Worm (Caenorhabditis elegans) whole organism, young adult: ENCODE data around the gene Y41D4A.3.

Source experiments
- C17E4.6 ChIP-seq: fragments of 200-800 bp; sonication (Bioruptor generic); IDR thresholded peaks from 2 replicates; pipeline ENCODE4 v1.3.6; 2022; ENCODE audit warnings: missing genetic modification reagents, missing genetic modification characterization, missing compliant biosample characterization
- D2030.7 ChIP-seq: fragments of 200-800 bp; sonication (Bioruptor generic); IDR thresholded peaks from 2 replicates; pipeline ENCODE4 v1.3.6; 2022; ENCODE audit warnings: missing genetic modification reagents, missing genetic modification characterization, missing compliant biosample characterization
- F10E7.11 ChIP-seq: sonication (generic microtip); optimal IDR thresholded peaks from 2 replicates; lab custom pipeline; 2017; ENCODE audit warnings: mild to moderate bottlenecking, missing genetic modification characterization, moderate library complexity, missing compliant biosample characterization
- F33H1.4 ChIP-seq: fragments of 200-800 bp; sonication (Bioruptor generic); IDR thresholded peaks from 2 replicates; pipeline ENCODE4 v1.3.6; 2022; ENCODE audit warnings: missing genetic modification reagents, missing genetic modification characterization, missing compliant biosample characterization
- F37B4.10 ChIP-seq: fragments of 200-800 bp; sonication (Bioruptor generic); IDR thresholded peaks from 2 replicates; pipeline ENCODE4 v1.3.6; 2022; ENCODE audit warnings: missing genetic modification characterization, missing compliant biosample characterization
- F52B5.7 ChIP-seq: sonication (generic microtip); optimal IDR thresholded peaks from 2 replicates; lab custom pipeline; 2016; ENCODE audit warnings: mild to moderate bottlenecking, missing genetic modification characterization, missing compliant biosample characterization
- K11D2.4 ChIP-seq: fragments of 200-800 bp; sonication (Bioruptor generic); IDR thresholded peaks from 2 replicates; pipeline ENCODE4 v1.3.6; 2022; ENCODE audit warnings: missing genetic modification reagents, missing genetic modification characterization, missing compliant biosample characterization
- Y95B8A.8 ChIP-seq: fragments of 200-800 bp; sonication (Bioruptor generic); IDR thresholded peaks from 2 replicates; pipeline ENCODE4 v1.3.6; 2022; ENCODE audit warnings: missing genetic modification reagents, missing genetic modification characterization, missing compliant biosample characterization
- attf-5 ChIP-seq: fragments of 200-800 bp; sonication (Bioruptor generic); optimal IDR thresholded peaks from 2 replicates; lab custom pipeline; 2018; ENCODE audit warnings: mild to moderate bottlenecking, missing genetic modification characterization, missing compliant biosample characterization
- bed-2 ChIP-seq: fragments of 200-800 bp; sonication (Bioruptor generic); IDR thresholded peaks from 2 replicates; pipeline ENCODE4 v1.3.6; 2022; ENCODE audit warnings: missing genetic modification reagents, missing genetic modification characterization, missing compliant biosample characterization
- ccch-3 ChIP-seq: fragments of 200-800 bp; sonication (Bioruptor generic); optimal IDR thresholded peaks from 2 replicates; lab custom pipeline; 2018; ENCODE audit warnings: mild to moderate bottlenecking, missing genetic modification characterization, missing compliant biosample characterization
- cebp-1 ChIP-seq, 2 experiments: fragments of 200-800 bp in 1 of 2; sonication (Bioruptor generic) in 1 of 2; sonication (generic microtip) in 1 of 2; IDR thresholded peaks in 1 of 2; optimal IDR thresholded peaks in 1 of 2; 2 replicates each; pipeline versions ENCODE4 v1.3.6 to Lab custom; 2017 to 2022; ENCODE audit warnings: missing compliant biosample characterization in 2 of 2, missing genetic modification characterization in 2 of 2, mild to moderate bottlenecking in 1 of 2, missing genetic modification reagents in 1 of 2, moderate library complexity in 1 of 2
- ceh-27 ChIP-seq: fragments of 200-800 bp; sonication (Bioruptor generic); optimal IDR thresholded peaks from 2 replicates; lab custom pipeline; 2018; ENCODE audit warnings: mild to moderate bottlenecking, missing genetic modification characterization, moderate library complexity, missing compliant biosample characterization
- ceh-40 ChIP-seq: fragments of 200-800 bp; sonication (Bioruptor generic); IDR thresholded peaks from 2 replicates; pipeline ENCODE4 v1.3.6; 2022; ENCODE audit warnings: missing genetic modification characterization, missing compliant biosample characterization
- ceh-79 ChIP-seq: sonication (generic microtip); optimal IDR thresholded peaks from 2 replicates; lab custom pipeline; 2017; ENCODE audit warnings: mild to moderate bottlenecking, missing genetic modification characterization, missing compliant biosample characterization
- die-1 ChIP-seq: sonication (generic microtip); optimal IDR thresholded peaks from 2 replicates; lab custom pipeline; 2016; ENCODE audit warnings: missing genotype, mild to moderate bottlenecking, missing genetic modification characterization, missing compliant biosample characterization
- efl-1 ChIP-seq: fragments of 150-350 bp; optimal IDR thresholded peaks from 2 replicates; lab custom pipeline; 2014; ENCODE audit warnings: missing biosample characterization, missing genetic modification reagents, missing genetic modification characterization
- egl-44 ChIP-seq: fragments of 200-800 bp; sonication (Bioruptor generic); IDR thresholded peaks from 2 replicates; pipeline ENCODE4 v1.3.6; 2022; ENCODE audit warnings: missing genetic modification reagents, missing genetic modification characterization, missing compliant biosample characterization
- egrh-3 ChIP-seq: fragments of 200-800 bp; sonication (Bioruptor generic); IDR thresholded peaks from 2 replicates; pipeline ENCODE4 v1.3.6; 2022; ENCODE audit warnings: missing genetic modification reagents, missing genetic modification characterization, missing compliant biosample characterization
- ekl-4 ChIP-seq: fragments of 200-800 bp; sonication (Bioruptor generic); IDR thresholded peaks from 2 replicates; pipeline ENCODE4 v1.3.6; 2022; ENCODE audit warnings: missing genetic modification reagents, missing genetic modification characterization, missing compliant biosample characterization
- fkh-3 ChIP-seq: sonication (generic microtip); optimal IDR thresholded peaks from 2 replicates; lab custom pipeline; 2016; ENCODE audit warnings: mild to moderate bottlenecking, missing genetic modification characterization, missing compliant biosample characterization
- gei-17 ChIP-seq: fragments of 200-800 bp; sonication (Bioruptor generic); optimal IDR thresholded peaks from 2 replicates; lab custom pipeline; 2018; ENCODE audit warnings: mild to moderate bottlenecking, missing genetic modification characterization, missing compliant biosample characterization
- hmg-1.2 ChIP-seq: fragments of 200-800 bp; sonication (Bioruptor generic); IDR thresholded peaks from 2 replicates; pipeline ENCODE4 v1.3.6; 2022; ENCODE audit warnings: missing genetic modification reagents, missing genetic modification characterization, missing compliant biosample characterization
- hmg-20 ChIP-seq: fragments of 200-800 bp; sonication (Bioruptor generic); IDR thresholded peaks from 2 replicates; pipeline ENCODE4 v1.3.6; 2022; ENCODE audit warnings: missing genetic modification reagents, missing genetic modification characterization, missing compliant biosample characterization
- hsf-1 ChIP-seq: fragments of 200-800 bp; sonication (Bioruptor generic); IDR thresholded peaks from 2 replicates; pipeline ENCODE4 v1.3.6; 2022; ENCODE audit warnings: missing genetic modification reagents, missing genetic modification characterization, missing compliant biosample characterization
- lag-1 ChIP-seq: fragments of 200-800 bp; sonication (Bioruptor generic); IDR thresholded peaks from 2 replicates; pipeline ENCODE4 v1.3.6; 2022; ENCODE audit warnings: missing genetic modification reagents, missing genetic modification characterization, missing compliant biosample characterization
- lin-35 ChIP-seq, 3 experiments: fragments of 150-350 bp in 2 of 3; sonication (generic microtip) in 1 of 3; optimal IDR thresholded peaks; 2 replicates each; lab custom pipeline; 2014 to 2018; ENCODE audit warnings: missing biosample characterization in 3 of 3, missing genetic modification characterization in 3 of 3, missing genetic modification reagents in 3 of 3
- lin-54 ChIP-seq: fragments of 200-800 bp; sonication (Bioruptor generic); optimal IDR thresholded peaks from 2 replicates; lab custom pipeline; 2018; ENCODE audit warnings: mild to moderate bottlenecking, missing genetic modification characterization, missing compliant biosample characterization
- lsl-1 ChIP-seq: fragments of 200-800 bp; sonication (Bioruptor generic); optimal IDR thresholded peaks from 2 replicates; lab custom pipeline; 2018; ENCODE audit warnings: mild to moderate bottlenecking, missing genetic modification characterization, moderate library complexity, missing compliant biosample characterization
- madf-6 ChIP-seq: fragments of 200-800 bp; sonication (Bioruptor generic); IDR thresholded peaks from 2 replicates; pipeline ENCODE4 v1.3.6; 2022; ENCODE audit warnings: missing genetic modification reagents, missing genetic modification characterization, missing compliant biosample characterization
- mes-4 ChIP-seq: sonication (generic microtip); optimal IDR thresholded peaks from 2 replicates; lab custom pipeline; 2016; ENCODE audit warnings: missing genotype, missing genetic modification characterization, missing compliant biosample characterization
- mxl-1 ChIP-seq: sonication (generic microtip); optimal IDR thresholded peaks from 2 replicates; lab custom pipeline; 2016; ENCODE audit warnings: missing genetic modification characterization, missing compliant biosample characterization
- nfyb-1 ChIP-seq: fragments of 200-800 bp; sonication (Bioruptor generic); IDR thresholded peaks from 2 replicates; pipeline ENCODE4 v1.3.6; 2022; ENCODE audit warnings: missing genetic modification reagents, missing genetic modification characterization, missing compliant biosample characterization
- nhr-179 ChIP-seq: sonication (generic microtip); optimal IDR thresholded peaks from 2 replicates; lab custom pipeline; 2016; ENCODE audit warnings: mild to moderate bottlenecking, missing genetic modification characterization, missing compliant biosample characterization
- rcor-1 ChIP-seq: fragments of 200-800 bp; sonication (Bioruptor generic); IDR thresholded peaks from 2 replicates; pipeline ENCODE4 v1.3.6; 2022; ENCODE audit warnings: missing genetic modification reagents, missing genetic modification characterization, missing compliant biosample characterization
- rpc-1 ChIP-seq, 2 experiments: fragments of 150-350 bp in 1 of 2; sonication (generic microtip) in 1 of 2; optimal IDR thresholded peaks; 2 replicates each; lab custom pipeline; 2014 to 2018; ENCODE audit warnings: missing biosample characterization in 1 of 2, missing genetic modification characterization in 1 of 2, missing genetic modification reagents in 1 of 2, missing genotype in 1 of 2
- sdz-38 ChIP-seq: sonication (generic microtip); optimal IDR thresholded peaks from 2 replicates; lab custom pipeline; 2016; ENCODE audit warnings: missing genotype, missing genetic modification characterization, missing compliant biosample characterization
- snpc-4 ChIP-seq, 5 experiments: fragments of 150-350 bp in 1 of 5; sonication (generic microtip) in 4 of 5; optimal IDR thresholded peaks; 2 replicates each; lab custom pipeline; 2014 to 2018; ENCODE audit warnings: missing genetic modification characterization in 5 of 5, missing biosample characterization in 3 of 5, antibody characterized with exemption in 2 of 5, mild to moderate bottlenecking in 2 of 5, missing compliant biosample characterization in 2 of 5, missing genotype in 2 of 5, moderate library complexity in 2 of 5, missing genetic modification reagents in 1 of 5
- tlf-1 ChIP-seq: fragments of 200-800 bp; sonication (Bioruptor generic); optimal IDR thresholded peaks from 2 replicates; lab custom pipeline; 2018; ENCODE audit warnings: mild to moderate bottlenecking, missing genetic modification characterization, missing compliant biosample characterization
- zfh-2 ChIP-seq: fragments of 200-800 bp; sonication (Bioruptor generic); conservative IDR thresholded peaks from 2 replicates; pipeline ENCODE4 v1.3.6; 2022; ENCODE audit warnings: missing genetic modification reagents, missing genetic modification characterization, missing compliant biosample characterization
- zim-3 ChIP-seq: sonication (generic microtip); optimal IDR thresholded peaks from 2 replicates; lab custom pipeline; 2017; ENCODE audit warnings: mild to moderate bottlenecking, missing genetic modification characterization, moderate library complexity, missing compliant biosample characterization
- ztf-25 ChIP-seq: fragments of 200-800 bp; sonication (Bioruptor generic); IDR thresholded peaks from 2 replicates; pipeline ENCODE4 v1.3.6; 2022; ENCODE audit warnings: missing genetic modification reagents, missing genetic modification characterization, missing compliant biosample characterization
- ztf-28 ChIP-seq: fragments of 200-800 bp; sonication (Bioruptor generic); IDR thresholded peaks from 2 replicates; pipeline ENCODE4 v1.3.6; 2022; ENCODE audit warnings: missing genetic modification reagents, missing genetic modification characterization, missing compliant biosample characterization
- ztf-3 ChIP-seq: fragments of 200-800 bp; sonication (Bioruptor generic); optimal IDR thresholded peaks from 2 replicates; lab custom pipeline; 2018; ENCODE audit warnings: mild to moderate bottlenecking, missing genetic modification characterization, missing compliant biosample characterization

The Y41D4A.3 gene

DNA sequence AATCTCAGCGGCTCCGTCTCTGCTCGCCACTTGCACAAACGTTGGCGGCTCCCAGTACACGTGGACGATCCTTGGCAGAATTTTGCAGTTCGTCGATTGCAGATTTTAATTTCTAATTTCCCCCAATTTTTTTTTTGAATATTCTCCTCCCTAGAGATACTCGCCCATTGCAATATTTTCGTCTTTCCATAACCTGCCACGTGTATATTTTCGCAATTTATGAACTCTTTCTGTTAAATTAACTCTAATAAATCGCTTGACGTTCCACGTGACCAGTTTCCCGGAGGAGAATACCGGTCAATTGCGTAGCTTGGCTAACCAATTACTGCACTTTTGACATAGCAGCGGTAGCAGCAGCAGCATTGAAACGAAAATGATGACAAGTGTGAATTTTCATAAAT, 45.2 kb upstream of the Y41D4A.3 start (continued):
- no peak for TF ChIP-seq zfh-2 (GFP tag; lab: Robert Waterston, UW)
- no peak for TF ChIP-seq F37B4.10 (GFP tag; lab: Robert Waterston, UW)
- TF ChIP-seq egl-44 (GFP tag; lab: Robert Waterston, UW), result 0 out of 2 replicates have a peak, but pooled peaks have one; percentile 9
- 0 out of 2 replicates have a peak, but pooled peaks have one; percentile 39 for TF ChIP-seq lag-1
- no peak for TF ChIP-seq cebp-1 (GFP tag; IDR thresholded peaks at IDR 0.05; lab: Robert Waterston, UW)
- TF ChIP-seq cebp-1 (tag; optimal IDR thresholded peaks at IDR 0.05; lab: Kevin White, UChicago), result peak; percentile 48
- peak; percentile 14 for TF ChIP-seq tlf-1 (GFP tag; lab: Kevin White, UChicago)
- peak; percentile 54 for TF ChIP-seq madf-6 (GFP tag; lab: Robert Waterston, UW)
- peak; percentile 15 for TF ChIP-seq F10E7.11
- no peak for TF ChIP-seq ceh-40 (GFP tag; lab: Robert Waterston, UW)
- peak; percentile 55 for TF ChIP-seq lin-54
- peak; percentile 67 for TF ChIP-seq hsf-1 (GFP tag; lab: Robert Waterston, UW)
- TF ChIP-seq F33H1.4 (GFP tag; lab: Robert Waterston, UW), result peak; percentile 40
- TF ChIP-seq mxl-1 (tag; lab: Kevin White, UChicago), result no peak
- TF ChIP-seq ceh-27 (GFP tag; lab: Kevin White, UChicago), result no peak
- TF ChIP-seq ekl-4 (GFP tag; lab: Robert Waterston, UW), result peak; percentile 76
- TF ChIP-seq die-1, result peak; percentile 34
- peak; percentile 61; the same call in 1 of the 2 replicates for TF ChIP-seq Y95B8A.8
- TF ChIP-seq nhr-179 (tag; lab: Kevin White, UChicago), result no peak
- TF ChIP-seq efl-1 (GFP tag; lab: Kevin White, UChicago), result peak; percentile 2
- TF ChIP-seq rcor-1 (GFP tag; lab: Robert Waterston, UW), result no peak; the same call in 1 of the 2 replicates
- TF ChIP-seq ztf-3 (GFP tag; lab: Kevin White, UChicago), result no peak
- TF ChIP-seq ztf-28 (GFP tag; lab: Robert Waterston, UW), result peak; percentile 4; the same call in 1 of the 2 replicates
- peak; percentile 24; the same call in 1 of the 2 replicates for TF ChIP-seq D2030.7 (GFP tag; lab: Robert Waterston, UW)
- TF ChIP-seq snpc-4 (GFP tag; optimal IDR thresholded peaks at IDR 0.05; lab: Kevin White, UChicago), result peak; percentile 16
- TF ChIP-seq snpc-4 (tag; optimal IDR thresholded peaks at IDR 0.05; lab: Kevin White, UChicago), result no peak
- TF ChIP-seq hmg-20, result 0 out of 2 replicates have a peak, but pooled peaks have one; percentile 36
- TF ChIP-seq attf-5 (GFP tag; lab: Kevin White, UChicago), result peak; percentile 18
- no peak for TF ChIP-seq mes-4
- TF ChIP-seq ceh-79 (tag; lab: Kevin White, UChicago), result no peak
- TF ChIP-seq nfyb-1, result peak; percentile 61; the same call in 1 of the 2 replicates

DNA sequence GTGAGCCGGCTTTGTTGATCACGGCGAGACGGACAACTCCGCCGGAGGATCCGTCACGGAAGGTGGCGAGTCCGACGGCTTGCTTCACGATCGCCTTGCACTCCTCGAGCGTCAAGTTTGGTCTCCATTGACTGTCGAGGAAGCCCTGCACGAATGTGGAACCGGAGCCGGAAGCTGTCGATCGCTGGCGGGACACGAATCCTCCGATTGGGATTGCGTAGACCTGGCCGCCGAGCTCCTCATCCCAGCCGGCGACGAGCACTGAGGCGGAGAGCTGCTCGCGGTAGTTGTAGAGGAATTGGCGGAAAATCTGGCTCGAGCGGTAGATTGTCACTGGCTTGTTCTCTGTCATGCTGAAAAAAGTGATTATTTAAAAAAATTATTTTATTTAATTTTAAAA, 44.6 kb upstream of the Y41D4A.3 start:
- TF ChIP-seq bed-2 (GFP tag; lab: Robert Waterston, UW) (no peak), zim-3 (no peak), mxl-1 (tag; lab: Kevin White, UChicago) (no peak), sdz-38 (no peak), ztf-25 (no peak), gei-17 (no peak), F52B5.7 (tag; lab: Kevin White, UChicago) (no peak), ccch-3 (GFP tag; lab: Kevin White, UChicago) (no peak), rpc-1 (optimal IDR thresholded peaks at IDR 0.05; lab: Kevin White, UChicago) (no peak), rpc-1 (tag; optimal IDR thresholded peaks at IDR 0.05; lab: Kevin White, UChicago) (no peak), lsl-1 (GFP tag; lab: Kevin White, UChicago) (no peak), hmg-1.2 (GFP tag; lab: Robert Waterston, UW) (no peak), fkh-3 (tag; lab: Kevin White, UChicago) (no peak), zfh-2 (GFP tag; lab: Robert Waterston, UW) (peak; percentile 85), D2030.7 (GFP tag; lab: Robert Waterston, UW) (no peak), C17E4.6 (no peak), lin-35 (GFP tag; optimal IDR thresholded peaks at IDR 0.05; lab: Kevin White, UChicago) (no peak), egrh-3 (peak; percentile 82; the same call in 1 of the 2 replicates), K11D2.4 (GFP tag; lab: Robert Waterston, UW) (no peak)
